Worm (Caenorhabditis elegans): ENCODE data around the gene mrps-11.

mrps-11 gene

ce11 chrV:12465399-12465798 is 29.0 kb downstream of the mrps-11 start (continued):
- TF ChIP-seq F10E7.11 (tag; optimal IDR thresholded peaks at IDR 0.05) (peak; percentile 15), ceh-27 (GFP tag; optimal IDR thresholded peaks at IDR 0.05) (peak; percentile 76), atf-7 (tag; optimal IDR thresholded peaks at IDR 0.05) (peak; percentile 48), D2030.7 (GFP tag; IDR thresholded peaks at IDR 0.05) (no peak), ZK185.1 (tag; optimal IDR thresholded peaks at IDR 0.05; ENCODE audit: poor library complexity, severe bottlenecking) (peak; percentile 2)

ce11 chrV:12462908-12463307 is 31.5 kb downstream of the mrps-11 start, which contains the start of gene egl-10:
Gene egl-10 (minus strand): TSS chrV:12463008.
- TF ChIP-seq sptf-2 (GFP tag; optimal IDR thresholded peaks at IDR 0.05): no peak
- 0 out of 2 replicates have a peak, but pooled peaks have one; percentile 21 for TF ChIP-seq zfh-2 (GFP tag; conservative IDR thresholded peaks at IDR 0.05)

- TF ChIP-seq cebp-1 (GFP tag; IDR thresholded peaks at IDR 0.05): no peak
- TF ChIP-seq cebp-1 (tag; optimal IDR thresholded peaks at IDR 0.05): peak; percentile 76
- TF ChIP-seq D2030.7 (GFP tag; IDR thresholded peaks at IDR 0.05): no peak
- TF ChIP-seq B0261.1 (tag; optimal IDR thresholded peaks at IDR 0.05): no peak
- TF ChIP-seq lin-35 (GFP tag; optimal IDR thresholded peaks at IDR 0.05): peak in 1 of 3 experiments; percentile 38
- no peak for TF ChIP-seq egl-18 (GFP tag; IDR thresholded peaks at IDR 0.05)
- TF ChIP-seq T07F8.4 (tag; optimal IDR thresholded peaks at IDR 0.05): no peak
- no peak for TF ChIP-seq snpc-3.4 (tag; optimal IDR thresholded peaks at IDR 0.05)
- TF ChIP-seq ceh-100 (GFP tag; IDR thresholded peaks at IDR 0.05): no peak
- TF ChIP-seq C17E4.6 (GFP tag; IDR thresholded peaks at IDR 0.05): no peak
- TF ChIP-seq mxl-1 (tag; optimal IDR thresholded peaks at IDR 0.05): no peak
- TF ChIP-seq tbp1 (GFP tag; optimal IDR thresholded peaks at IDR 0.05): no peak
- no peak for TF ChIP-seq attf-3 (GFP tag; conservative IDR thresholded peaks at IDR 0.05)
- no peak for TF ChIP-seq ztf-6 (GFP tag; IDR thresholded peaks at IDR 0.05)
- TF ChIP-seq rpc-1 (optimal IDR thresholded peaks at IDR 0.05): no peak
- TF ChIP-seq rpc-1 (tag; optimal IDR thresholded peaks at IDR 0.05): no peak
- no peak for TF ChIP-seq madf-8 (GFP tag; conservative IDR thresholded peaks at IDR 0.05)
These were observed 33.8 kb downstream of the mrps-11 start for ce11 chrV:12460583-12460982.

ce11 chrV:12455695-12456094 is 38.7 kb downstream of the mrps-11 start:
- peak; percentile 81; the same call in 1 of the 2 replicates for TF ChIP-seq egrh-3 (GFP tag; IDR thresholded peaks at IDR 0.05)
- TF ChIP-seq ceh-40 (GFP tag; IDR thresholded peaks at IDR 0.05): no peak
- TF ChIP-seq egl-44 (GFP tag; IDR thresholded peaks at IDR 0.05): no peak
- TF ChIP-seq ekl-4 (GFP tag; IDR thresholded peaks at IDR 0.05): no peak
- TF ChIP-seq Y67H2A.10 (GFP tag; conservative IDR thresholded peaks at IDR 0.05): no peak
- 0 out of 2 replicates have a peak, but pooled peaks have one; percentile 4 for TF ChIP-seq hmg-1.2 (GFP tag; IDR thresholded peaks at IDR 0.05)
- no peak for TF ChIP-seq madf-8 (GFP tag; conservative IDR thresholded peaks at IDR 0.05)
- no peak for TF ChIP-seq mcd-1 (GFP tag; IDR thresholded peaks at IDR 0.05)
- TF ChIP-seq snpc-3.4 (tag; optimal IDR thresholded peaks at IDR 0.05): no peak
- TF ChIP-seq lir-1 (GFP tag; conservative IDR thresholded peaks at IDR 0.05): no peak
- no peak for TF ChIP-seq sptf-2 (GFP tag; optimal IDR thresholded peaks at IDR 0.05)
- no peak for TF ChIP-seq dox-1 (GFP tag; IDR thresholded peaks at IDR 0.05)

- no peak for TF ChIP-seq tlf-1 (GFP tag; optimal IDR thresholded peaks at IDR 0.05)
- TF ChIP-seq efl-1 (GFP tag; optimal IDR thresholded peaks at IDR 0.05): peak; percentile 51
- no peak for TF ChIP-seq Y56A3A.18 (GFP tag; IDR thresholded peaks at IDR 0.05)
- TF ChIP-seq lin-40 (tag; optimal IDR thresholded peaks at IDR 0.05): no peak
- TF ChIP-seq rec-8 (tag; optimal IDR thresholded peaks at IDR 0.05): no peak
- TF ChIP-seq F22D6.2 (tag; optimal IDR thresholded peaks at IDR 0.05): no peak
- TF ChIP-seq dpl-1 (GFP tag; optimal IDR thresholded peaks at IDR 0.05): peak; percentile 7
- no peak for TF ChIP-seq nhr-120 (GFP tag; IDR thresholded peaks at IDR 0.05)
- TF ChIP-seq attf-3 (GFP tag; conservative IDR thresholded peaks at IDR 0.05): peak; percentile 93
These were observed 44.0 kb downstream of the mrps-11 start, which contains the start of gene F28C1.1 for ce11 chrV:12450441-12450840. Gene F28C1.1 (plus strand): TSS chrV:12450805.
